Fruit fly (Drosophila melanogaster): ENCODE measurements around the gene boss.

The boss gene

dm6 chr3R:26008892-26009539, 47.2 kb downstream of the boss start (continued):
- TF ChIP-seq CG4707 (GFP tag; optimal IDR thresholded peaks at IDR 0.05) (peak; percentile 77), CG6791 (GFP tag; IDR thresholded peaks at IDR 0.05; ENCODE audit: partially characterized antibody) (no peak), ap (GFP tag; IDR thresholded peaks at IDR 0.05) (peak; percentile 85), HHEX (GFP tag; optimal IDR thresholded peaks at IDR 0.05) (peak; percentile 81), Dfd (GFP tag; optimal IDR thresholded peaks at IDR 0.05) (no peak), CG10654 (GFP tag; optimal IDR thresholded peaks at IDR 0.05) (peak; percentile 80), tin (GFP tag; optimal IDR thresholded peaks at IDR 0.05) (peak; percentile 90), Sry-δ (GFP tag; optimal IDR thresholded peaks at IDR 0.05) (peak; percentile 45), CG3838 (GFP tag; optimal IDR thresholded peaks at IDR 0.05) (peak; percentile 55), CG8765 (GFP tag; IDR thresholded peaks at IDR 0.05) (0 out of 2 replicates have a peak, but pooled peaks have one; percentile 53), CG31388 (GFP tag; optimal IDR thresholded peaks at IDR 0.05) (peak; percentile 73), stc (GFP tag; IDR thresholded peaks at IDR 0.05) (peak; percentile 86), ro (GFP tag; IDR thresholded peaks at IDR 0.05) (peak; percentile 56; the same call in 1 of the 2 replicates), rib (GFP tag; IDR thresholded peaks at IDR 0.05) (no peak), Jarid2 (GFP tag; optimal IDR thresholded peaks at IDR 0.05) (peak; percentile 53), hkb (optimal IDR thresholded peaks at IDR 0.05) (no peak), hkb (GFP tag; IDR thresholded peaks at IDR 0.05) (peak; percentile 88), otp (GFP tag; IDR thresholded peaks at IDR 0.05) (peak; percentile 48; the same call in 1 of the 3 replicates), hth (optimal IDR thresholded peaks at IDR 0.05) (no peak), B-H2 (GFP tag; optimal IDR thresholded peaks at IDR 0.05) (no peak), disco-r (GFP tag; optimal IDR thresholded peaks at IDR 0.05) (peak; percentile 84), HLH4C (GFP tag; IDR thresholded peaks at IDR 0.05; ENCODE audit: partially characterized antibody) (no peak), inv (GFP tag; IDR thresholded peaks at IDR 0.05; ENCODE audit: partially characterized antibody) (no peak), CHES-1-like (GFP tag; optimal IDR thresholded peaks at IDR 0.05) (peak; percentile 86), Mes4 (GFP tag; optimal IDR thresholded peaks at IDR 0.05) (peak; percentile 84), stwl (tag; optimal IDR thresholded peaks at IDR 0.05) (no peak), cg (GFP tag; optimal IDR thresholded peaks at IDR 0.05) (peak; percentile 46), CG7357 (GFP tag; IDR thresholded peaks at IDR 0.05) (peak; percentile 74; the same call in 2 of the 3 replicates), CG32767 (GFP tag; IDR thresholded peaks at IDR 0.05) (peak; percentile 83), Mad (GFP tag; optimal IDR thresholded peaks at IDR 0.05) (peak; percentile 87), CG3726 (GFP tag; IDR thresholded peaks at IDR 0.05) (peak; percentile 75; the same call in 2 of the 3 replicates), CG43689 (GFP tag; IDR thresholded peaks at IDR 0.05) (0 out of 2 replicates have a peak, but pooled peaks have one; percentile 16), maf-S (GFP tag; optimal IDR thresholded peaks at IDR 0.05) (peak; percentile 63), CG10366 (GFP tag; IDR thresholded peaks at IDR 0.05) (peak; percentile 85), CG8359 (GFP tag; optimal IDR thresholded peaks at IDR 0.05; ENCODE audit: borderline replicate concordance) (peak; percentile 71), CG16863 (GFP tag; optimal IDR thresholded peaks at IDR 0.05) (peak; percentile 88), dysf (GFP tag; IDR thresholded peaks at IDR 0.05) (peak; percentile 92), pnt (GFP tag; optimal IDR thresholded peaks at IDR 0.05) (peak; percentile 79), Hey (tag; optimal IDR thresholded peaks at IDR 0.05) (no peak), gro (GFP tag; optimal IDR thresholded peaks at IDR 0.05) (peak; percentile 66), Usf (GFP tag; optimal IDR thresholded peaks at IDR 0.05) (peak; percentile 75), CG7372 (GFP tag; IDR thresholded peaks at IDR 0.05) (peak; percentile 82), B-H1 (GFP tag; IDR thresholded peaks at IDR 0.05) (peak; percentile 77), luna (GFP tag; optimal IDR thresholded peaks at IDR 0.05) (peak; percentile 55), repo (GFP tag; optimal IDR thresholded peaks at IDR 0.05) (peak; percentile 80), Dref (GFP tag; IDR thresholded peaks at IDR 0.05) (no peak), CG30403 (GFP tag; optimal IDR thresholded peaks at IDR 0.05) (peak; percentile 92), CG16813 (GFP tag; IDR thresholded peaks at IDR 0.05; ENCODE audit: partially characterized antibody) (no peak), toy (GFP tag; IDR thresholded peaks at IDR 0.05) (0 out of 2 replicates have a peak, but pooled peaks have one; percentile 24), Bdp1 (GFP tag; optimal IDR thresholded peaks at IDR 0.05) (peak; percentile 76), dmrt11E (tag; optimal IDR thresholded peaks at IDR 0.05) (peak; percentile 90)
